Fruit fly (Drosophila melanogaster) whole organism, embryonic: ENCODE results near the gene CG13928.

Source experiments
- Abd-B ChIP-seq: fragments of 200-800 bp; sonication (Bioruptor generic); optimal IDR thresholded peaks from 2 replicates; lab custom pipeline; 2018; ENCODE audit warnings: missing biosample characterization, mild to moderate bottlenecking, missing genetic modification characterization, moderate library complexity
- CG10431 ChIP-seq: fragments of 200-800 bp; sonication (Bioruptor generic); optimal IDR thresholded peaks from 3 replicates; lab custom pipeline; 2018; ENCODE audit warnings: missing biosample characterization, mild to moderate bottlenecking, missing genetic modification characterization
- CG13287 ChIP-seq: fragments of 200-800 bp; sonication (Bioruptor generic); IDR thresholded peaks from 2 replicates; pipeline ENCODE4 v1.3.6; 2022; ENCODE audit warnings: missing biosample characterization, missing genetic modification characterization; ENCODE audit not compliant: partially characterized antibody
- CG13424 ChIP-seq: fragments of 200-800 bp; sonication (Bioruptor generic); optimal IDR thresholded peaks from 2 replicates; lab custom pipeline; 2019; ENCODE audit warnings: missing biosample characterization, mild to moderate bottlenecking, missing genetic modification characterization, moderate library complexity
- CG1603 ChIP-seq: fragments of 200-800 bp; sonication (Bioruptor generic); optimal IDR thresholded peaks from 2 replicates; lab custom pipeline; 2019; ENCODE audit warnings: missing biosample characterization, mild to moderate bottlenecking, missing genetic modification characterization, moderate library complexity
- CG17802 ChIP-seq: fragments of 200-800 bp; sonication (Bioruptor generic); optimal IDR thresholded peaks from 2 replicates; lab custom pipeline; 2018; ENCODE audit warnings: missing biosample characterization, mild to moderate bottlenecking, missing genetic modification characterization, moderate library complexity
- CG18619 ChIP-seq: fragments of 200-800 bp; sonication (Bioruptor generic); optimal IDR thresholded peaks from 3 replicates; lab custom pipeline; 2017; ENCODE audit warnings: missing biosample characterization, mild to moderate bottlenecking, missing genetic modification characterization
- CG3065 ChIP-seq: fragments of 200-800 bp; sonication (Bioruptor generic); optimal IDR thresholded peaks from 2 replicates; lab custom pipeline; 2016; ENCODE audit warnings: missing biosample characterization, missing genetic modification characterization
- CG32532 ChIP-seq: fragments of 200-800 bp; sonication (Bioruptor generic); IDR thresholded peaks from 2 replicates; pipeline ENCODE4 v1.3.6; 2022; ENCODE audit warnings: missing biosample characterization, missing genetic modification characterization
- CG32767 ChIP-seq: fragments of 200-800 bp; sonication (Bioruptor generic); IDR thresholded peaks from 2 replicates; pipeline ENCODE4 v1.3.6; 2022; ENCODE audit warnings: missing biosample characterization, missing genetic modification characterization
- CG33557 ChIP-seq: fragments of 200-800 bp; sonication (Bioruptor generic); optimal IDR thresholded peaks from 2 replicates; lab custom pipeline; 2019; ENCODE audit warnings: missing biosample characterization, mild to moderate bottlenecking, missing genetic modification characterization, moderate library complexity
- CG34224 ChIP-seq: fragments of 200-800 bp; sonication (Bioruptor generic); IDR thresholded peaks from 3 replicates; pipeline ENCODE4 v1.3.6; 2022; ENCODE audit warnings: missing biosample characterization, missing genetic modification characterization; ENCODE audit not compliant: partially characterized antibody
- CG6175 ChIP-seq: fragments of 200-800 bp; sonication (Bioruptor generic); IDR thresholded peaks from 3 replicates; pipeline ENCODE4 v1.3.6; 2022; ENCODE audit warnings: missing biosample characterization, missing genetic modification characterization
- CG6813 ChIP-seq: fragments of 200-800 bp; sonication (Bioruptor generic); optimal IDR thresholded peaks from 2 replicates; lab custom pipeline; 2017; ENCODE audit warnings: missing biosample characterization, missing genetic modification characterization, mild to moderate bottlenecking, moderate library complexity, missing genetic modification reagents
- CG6854 ChIP-seq: fragments of 200-800 bp; sonication (Bioruptor generic); optimal IDR thresholded peaks from 3 replicates; lab custom pipeline; 2017; ENCODE audit warnings: missing biosample characterization, mild to moderate bottlenecking, missing genetic modification characterization
- CG7786 ChIP-seq: fragments of 200-800 bp; sonication (Bioruptor generic); optimal IDR thresholded peaks from 2 replicates; lab custom pipeline; 2016; ENCODE audit warnings: missing biosample characterization, missing genetic modification characterization
- CG8924 ChIP-seq: fragments of 200-800 bp; optimal IDR thresholded peaks from 3 replicates; lab custom pipeline; 2019; ENCODE audit warnings: missing biosample characterization, mild to moderate bottlenecking, missing genetic modification characterization, moderate library complexity
- Deaf1 ChIP-seq: fragments of 200-800 bp; optimal IDR thresholded peaks from 3 replicates; lab custom pipeline; 2019; ENCODE audit warnings: missing biosample characterization, mild to moderate bottlenecking, missing genetic modification characterization, moderate library complexity
- Dip2 ChIP-seq: fragments of 200-800 bp; sonication (Bioruptor generic); IDR thresholded peaks from 2 replicates; pipeline ENCODE4 v1.3.6; 2022; ENCODE audit warnings: missing biosample characterization, missing genetic modification characterization
- H15 ChIP-seq: fragments of 200-800 bp; sonication (Bioruptor generic); IDR thresholded peaks from 3 replicates; pipeline ENCODE4 v1.3.6; 2022; ENCODE audit warnings: missing biosample characterization, missing genetic modification characterization
- HLH3B ChIP-seq: fragments of 200-800 bp; sonication (Bioruptor generic); IDR thresholded peaks from 2 replicates; pipeline ENCODE4 v1.3.6; 2022; ENCODE audit warnings: missing biosample characterization, missing genetic modification characterization
- Hr51 ChIP-seq, 2 experiments: fragments of 200-800 bp; sonication (Bioruptor generic); optimal IDR thresholded peaks; 2 replicates in 1 of 2; 3 replicates in 1 of 2; lab custom pipeline; 2016 to 2018; ENCODE audit warnings: missing biosample characterization in 2 of 2, missing genetic modification characterization in 2 of 2, mild to moderate bottlenecking in 1 of 2, moderate library complexity in 1 of 2
- Jarid2 ChIP-seq: fragments of 200-800 bp; sonication (Bioruptor generic); optimal IDR thresholded peaks from 3 replicates; lab custom pipeline; 2017; ENCODE audit warnings: mild to moderate bottlenecking, missing biosample characterization, missing genetic modification reagents, missing genetic modification characterization
- Lim3 ChIP-seq: fragments of 200-800 bp; sonication (Bioruptor generic); IDR thresholded peaks from 2 replicates; pipeline ENCODE4 v1.3.6; 2022; ENCODE audit warnings: missing biosample characterization, missing genetic modification characterization
- Mad ChIP-seq: fragments of 200-800 bp; sonication (Bioruptor generic); optimal IDR thresholded peaks from 2 replicates; lab custom pipeline; 2016; ENCODE audit warnings: missing biosample characterization, missing genetic modification characterization
- Mes4 ChIP-seq: fragments of 200-800 bp; sonication (Bioruptor generic); optimal IDR thresholded peaks from 2 replicates; lab custom pipeline; 2016; ENCODE audit warnings: missing biosample characterization, missing genetic modification characterization
- Sin3A ChIP-seq: fragments of >200 bp; optimal IDR thresholded peaks from 2 replicates; lab custom pipeline; 2018
- Ssrp ChIP-seq: fragments of 200-800 bp; sonication (Bioruptor generic); optimal IDR thresholded peaks from 2 replicates; lab custom pipeline; 2018; ENCODE audit warnings: missing biosample characterization, mild to moderate bottlenecking, missing genetic modification characterization, moderate library complexity
- Taf1 ChIP-seq: fragments of 200-800 bp; sonication (Bioruptor generic); IDR thresholded peaks from 2 replicates; pipeline ENCODE4 v1.3.6; 2022; ENCODE audit warnings: missing biosample characterization, missing genetic modification characterization
- YL-1 ChIP-seq: fragments of 200-800 bp; sonication (Bioruptor generic); optimal IDR thresholded peaks from 3 replicates; lab custom pipeline; 2017; ENCODE audit warnings: missing biosample characterization, mild to moderate bottlenecking, missing genetic modification characterization
- ash1 ChIP-seq: fragments of 200-800 bp; sonication (Bioruptor generic); optimal IDR thresholded peaks from 2 replicates; lab custom pipeline; 2018; ENCODE audit warnings: missing biosample characterization, mild to moderate bottlenecking, missing genetic modification characterization
- br ChIP-seq: fragments of >200 bp; optimal IDR thresholded peaks from 2 replicates; lab custom pipeline; 2017
- bsh ChIP-seq, 2 experiments: fragments of 200-800 bp; sonication (Bioruptor generic); optimal IDR thresholded peaks; 2 replicates each; lab custom pipeline; 2017 to 2018; ENCODE audit warnings: mild to moderate bottlenecking in 2 of 2, missing biosample characterization in 2 of 2, missing genetic modification characterization in 2 of 2, moderate library complexity in 1 of 2
- btn ChIP-seq: fragments of 200-800 bp; sonication (Bioruptor generic); optimal IDR thresholded peaks from 2 replicates; lab custom pipeline; 2016; ENCODE audit warnings: missing biosample characterization, missing genetic modification characterization
- emc ChIP-seq: fragments of 200-800 bp; sonication (Bioruptor generic); optimal IDR thresholded peaks from 2 replicates; lab custom pipeline; 2016; ENCODE audit warnings: missing biosample characterization, missing genetic modification characterization
- gsb ChIP-seq: fragments of 200-800 bp; sonication (Bioruptor generic); IDR thresholded peaks from 2 replicates; pipeline ENCODE4 v1.3.6; 2022; ENCODE audit warnings: missing biosample characterization, missing genetic modification characterization
- inv ChIP-seq: fragments of 200-800 bp; sonication (Bioruptor generic); IDR thresholded peaks from 2 replicates; pipeline ENCODE4 v1.3.6; 2022; ENCODE audit warnings: missing biosample characterization, missing genetic modification characterization; ENCODE audit not compliant: partially characterized antibody
- klu ChIP-seq: fragments of 200-800 bp; sonication (Bioruptor generic); IDR thresholded peaks from 2 replicates; pipeline ENCODE4 v1.3.6; 2022; ENCODE audit warnings: missing biosample characterization, missing genetic modification characterization
- luna ChIP-seq: fragments of 200-800 bp; sonication (Bioruptor generic); optimal IDR thresholded peaks from 2 replicates; lab custom pipeline; 2016; ENCODE audit warnings: missing biosample characterization, missing genetic modification characterization
- nau ChIP-seq: fragments of 200-800 bp; sonication (Bioruptor generic); optimal IDR thresholded peaks from 3 replicates; lab custom pipeline; 2017; ENCODE audit warnings: missing biosample characterization, mild to moderate bottlenecking, missing genetic modification characterization, missing genetic modification reagents
- psq ChIP-seq: fragments of 200-800 bp; sonication (Bioruptor generic); optimal IDR thresholded peaks from 2 replicates; lab custom pipeline; 2017; ENCODE audit warnings: missing biosample characterization, missing genetic modification characterization
- ranshi ChIP-seq: fragments of 200-800 bp; sonication (Bioruptor generic); IDR thresholded peaks from 2 replicates; pipeline ENCODE4 v1.3.6; 2022; ENCODE audit warnings: missing biosample characterization, missing genetic modification characterization
- scrt ChIP-seq: fragments of 200-800 bp; sonication (Bioruptor generic); optimal IDR thresholded peaks from 2 replicates; lab custom pipeline; 2018; ENCODE audit warnings: missing biosample characterization, mild to moderate bottlenecking, missing genetic modification characterization, moderate library complexity
- sim ChIP-seq: fragments of 200-800 bp; sonication (Bioruptor generic); IDR thresholded peaks from 2 replicates; pipeline ENCODE4 v1.3.6; 2022; ENCODE audit warnings: missing biosample characterization, missing genetic modification characterization
- slp2 ChIP-seq: fragments of 200-800 bp; sonication (Bioruptor generic); optimal IDR thresholded peaks from 2 replicates; lab custom pipeline; 2016; ENCODE audit warnings: missing biosample characterization, missing genetic modification characterization
- tap ChIP-seq: fragments of 200-800 bp; optimal IDR thresholded peaks from 3 replicates; lab custom pipeline; 2019; ENCODE audit warnings: missing biosample characterization, mild to moderate bottlenecking, missing genetic modification characterization, moderate library complexity
- tll ChIP-seq, 2 experiments: fragments of 200-800 bp in 1 of 2; fragments of >200 bp in 1 of 2; sonication (Bioruptor generic) in 1 of 2; optimal IDR thresholded peaks; 2 replicates each; lab custom pipeline; 2017 to 2019; ENCODE audit warnings: missing biosample characterization in 2 of 2, missing genetic modification characterization in 2 of 2, mild to moderate bottlenecking in 1 of 2, moderate library complexity in 1 of 2
- unpg ChIP-seq: fragments of 200-800 bp; sonication (Bioruptor generic); optimal IDR thresholded peaks from 3 replicates; lab custom pipeline; 2018; ENCODE audit warnings: missing biosample characterization, mild to moderate bottlenecking, missing genetic modification characterization, moderate library complexity
- zen2 ChIP-seq: fragments of 200-800 bp; sonication (Bioruptor generic); IDR thresholded peaks from 3 replicates; pipeline ENCODE4 v1.3.6; 2022; ENCODE audit warnings: missing biosample characterization, missing genetic modification characterization; ENCODE audit not compliant: partially characterized antibody
- zfh1 ChIP-seq: fragments of 200-800 bp; sonication (Bioruptor generic); IDR thresholded peaks from 3 replicates; pipeline ENCODE4 v1.3.6; 2022; ENCODE audit warnings: missing biosample characterization, missing genetic modification characterization

The CG13928 gene

DNA sequence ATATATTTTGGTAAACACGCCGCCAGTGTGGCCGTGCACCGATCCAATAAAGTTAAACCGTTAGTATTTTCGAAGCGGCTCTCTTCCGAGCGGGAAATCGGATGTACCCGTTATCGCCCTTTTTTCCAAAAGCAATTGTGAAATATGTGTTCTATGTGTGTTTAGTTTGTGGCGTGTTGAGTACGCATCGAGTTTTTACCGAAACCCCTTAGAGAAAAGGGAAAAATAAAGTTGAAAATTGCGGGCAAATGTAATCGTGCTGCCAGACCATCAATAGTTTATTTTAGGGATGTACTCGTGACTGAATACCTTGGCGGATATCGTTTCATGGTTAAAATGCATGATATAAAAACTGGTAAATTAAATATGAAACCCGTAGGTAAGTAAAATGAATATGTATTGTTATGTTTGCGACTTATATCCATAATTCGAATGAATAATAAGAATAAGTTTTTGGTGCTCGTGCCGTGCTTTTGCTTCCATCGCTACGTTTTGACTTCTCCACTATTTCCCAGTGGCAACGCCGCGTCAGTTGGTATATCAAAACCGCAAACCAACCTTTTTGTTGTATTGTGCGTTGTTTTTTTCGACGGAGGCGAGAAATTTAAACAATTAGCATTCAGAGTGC is 11.1 kb upstream of the CG13928 start, which contains the start of the genes Mettl2 and Bgb (continued):
- peak; percentile 72 for TF ChIP-seq HLH3B (GFP tag; lab: Robert Waterston, UW)
- TF ChIP-seq bsh (GFP tag; optimal IDR thresholded peaks at IDR 0.05; lab: Kevin White, UChicago) = peak in 1 of 2 experiments; percentile 67
- peak; percentile 0 for TF ChIP-seq CG3065 (GFP tag; lab: Kevin White, UChicago)
- peak; percentile 93 for TF ChIP-seq tll (GFP tag; optimal IDR thresholded peaks at IDR 0.05; lab: Kevin White, UChicago)
- TF ChIP-seq zen2 (GFP tag; lab: Robert Waterston, UW) = no peak
- peak; percentile 73 for TF ChIP-seq Taf1 (GFP tag; lab: Robert Waterston, UW)
- TF ChIP-seq H15 = peak; percentile 85
- TF ChIP-seq Mes4 (GFP tag; lab: Kevin White, UChicago) = peak; percentile 36
- peak; percentile 60 to 68 for TF ChIP-seq Hr51 (GFP tag; optimal IDR thresholded peaks at IDR 0.05; lab: Kevin White, UChicago)
- TF ChIP-seq CG13424 (tag; lab: Kevin White, UChicago) = peak; percentile 76
- TF ChIP-seq emc (GFP tag; lab: Kevin White, UChicago) = peak; percentile 48
- TF ChIP-seq CG13287 (GFP tag; lab: Robert Waterston, UW) = peak; percentile 83
- peak; percentile 29 for TF ChIP-seq psq (GFP tag; lab: Kevin White, UChicago)
- peak; percentile 84 for TF ChIP-seq inv
- peak; percentile 27 for TF ChIP-seq Deaf1 (tag; lab: Kevin White, UChicago)
- TF ChIP-seq CG7786 (GFP tag; lab: Kevin White, UChicago) = peak; percentile 83
- TF ChIP-seq btn (GFP tag; lab: Kevin White, UChicago) = peak; percentile 29
- no peak for TF ChIP-seq CG10431
- TF ChIP-seq sim (GFP tag; lab: Robert Waterston, UW) = no peak
- peak; percentile 66 for TF ChIP-seq slp2 (GFP tag; lab: Kevin White, UChicago)
- TF ChIP-seq CG33557 = peak; percentile 61
- no peak for TF ChIP-seq nau (GFP tag; lab: Kevin White, UChicago)
- peak; percentile 70 for TF ChIP-seq CG34224
- TF ChIP-seq br (lab: Kevin White, UChicago) = no peak
- TF ChIP-seq CG17802 (tag; lab: Kevin White, UChicago) = peak; percentile 34
- TF ChIP-seq Dip2 = no peak
- TF ChIP-seq Ssrp (tag; lab: Kevin White, UChicago) = peak; percentile 73
- peak; percentile 61; the same call in 1 of the 3 replicates for TF ChIP-seq CG6175 (GFP tag; lab: Robert Waterston, UW)
- TF ChIP-seq CG32767 (GFP tag; lab: Robert Waterston, UW) = peak; percentile 86
- no peak for TF ChIP-seq tap
- TF ChIP-seq zfh1 = peak; percentile 84
- peak; percentile 56 for TF ChIP-seq CG18619 (GFP tag; lab: Kevin White, UChicago)
- peak; percentile 95 for TF ChIP-seq Sin3A (lab: Kevin White, UChicago)
- TF ChIP-seq Mad (GFP tag; lab: Kevin White, UChicago) = peak; percentile 69
- peak; percentile 60 for TF ChIP-seq CG8924 (tag; lab: Kevin White, UChicago)
- TF ChIP-seq Jarid2 = no peak
- no peak for TF ChIP-seq ash1 (GFP tag; lab: Kevin White, UChicago)
- peak; percentile 85; the same call in 1 of the 2 replicates for TF ChIP-seq ranshi (GFP tag; lab: Robert Waterston, UW)
- no peak for TF ChIP-seq CG6854 (GFP tag; lab: Kevin White, UChicago)
- no peak for TF ChIP-seq gsb
- peak; percentile 21 for TF ChIP-seq luna (GFP tag; lab: Kevin White, UChicago)
- TF ChIP-seq klu (GFP tag; lab: Robert Waterston, UW) = peak; percentile 86
- peak; percentile 71 for TF ChIP-seq unpg (GFP tag; lab: Kevin White, UChicago)
- no peak for TF ChIP-seq scrt (GFP tag; lab: Kevin White, UChicago)
- peak; percentile 86 for TF ChIP-seq Abd-B (GFP tag; lab: Kevin White, UChicago)
- no peak for TF ChIP-seq Lim3
- TF ChIP-seq CG1603 = peak; percentile 70
- TF ChIP-seq CG6813 = no peak
- TF ChIP-seq CG32532 = peak; percentile 83
- TF ChIP-seq YL-1 (GFP tag; lab: Kevin White, UChicago) = peak; percentile 58
